Worm (Caenorhabditis elegans) whole organism, late embryonic: ENCODE measurements around the gene nlp-32.

Experiments
- ama-1 ChIP-seq: fragments of 150-350 bp; optimal IDR thresholded peaks from 2 replicates; lab custom pipeline; 2014
- dve-1 ChIP-seq: sonication (generic microtip); optimal IDR thresholded peaks from 2 replicates; lab custom pipeline; 2017; ENCODE audit warnings: antibody characterized with exemption, mild to moderate bottlenecking, missing genetic modification characterization, missing compliant biosample characterization
- fax-1 ChIP-seq: sonication (generic microtip); optimal IDR thresholded peaks from 2 replicates; lab custom pipeline; 2016; ENCODE audit warnings: missing genotype, missing genetic modification characterization, missing compliant biosample characterization
- fkh-10 ChIP-seq: fragments of 150-350 bp; optimal IDR thresholded peaks from 2 replicates; lab custom pipeline; 2014; ENCODE audit warnings: missing biosample characterization, missing genetic modification reagents, missing genetic modification characterization
- nfya-1 ChIP-seq: sonication (generic microtip); optimal IDR thresholded peaks from 2 replicates; lab custom pipeline; 2017; ENCODE audit warnings: missing genetic modification characterization, mild to moderate bottlenecking, missing compliant biosample characterization, antibody characterized with exemption, moderate library complexity
- rnt-1 ChIP-seq: sonication (generic microtip); optimal IDR thresholded peaks from 2 replicates; lab custom pipeline; 2016; ENCODE audit warnings: missing genetic modification characterization, missing compliant biosample characterization

ce11 chrIII:509045-509444 lies 22.7 kb upstream of the nlp-32 start:
- no peak for TF ChIP-seq rnt-1 (tag; lab: Kevin White, UChicago)
- no peak for TF ChIP-seq fkh-10 (GFP tag; lab: Kevin White, UChicago)
- TF ChIP-seq ama-1 (lab: Kevin White, UChicago), result no peak
- TF ChIP-seq fax-1 (tag; lab: Kevin White, UChicago), result no peak
- no peak for TF ChIP-seq nfya-1 (tag; lab: Kevin White, UChicago)
- no peak for TF ChIP-seq dve-1 (tag; lab: Kevin White, UChicago)
